Worm (Caenorhabditis elegans): Measurements from ENCODE around the gene psr-1.

DNA sequence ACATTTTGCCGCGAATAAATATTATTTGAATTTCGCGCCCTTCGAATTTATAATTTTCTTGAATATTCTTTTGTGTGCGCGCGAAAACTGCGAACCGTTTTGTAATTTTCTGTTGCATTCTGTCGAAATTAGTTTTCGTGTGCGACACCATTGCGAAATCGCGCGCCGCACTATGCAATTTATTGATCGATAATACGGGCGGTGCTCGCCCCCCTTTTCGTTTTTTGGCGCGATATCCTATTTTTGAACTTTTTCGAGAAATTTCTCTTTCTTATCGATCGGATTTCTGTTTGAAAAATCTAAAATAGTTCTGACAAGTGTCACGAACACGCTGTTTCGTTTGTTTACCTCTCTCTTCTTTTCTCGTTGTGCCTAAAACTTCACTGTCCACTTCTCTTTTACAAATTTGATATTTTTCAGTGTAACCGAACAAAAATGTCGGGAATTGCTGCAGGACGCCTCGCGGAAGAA is 2.4 kb upstream of the psr-1 start, which contains the start of gene ubc-9:
- TF ChIP-seq egl-27 (tag; optimal IDR thresholded peaks at IDR 0.05) (no peak), ztf-11 (tag; optimal IDR thresholded peaks at IDR 0.05) (no peak), ZK546.5 (tag; optimal IDR thresholded peaks at IDR 0.05) (no peak), fkh-10 (GFP tag; optimal IDR thresholded peaks at IDR 0.05) (no peak), nfya-1 (tag; optimal IDR thresholded peaks at IDR 0.05; ENCODE audit: insufficient read depth) (peak; percentile 82), skn-1 (tag; optimal IDR thresholded peaks at IDR 0.05) (peak; percentile 5), pqm-1 (tag; optimal IDR thresholded peaks at IDR 0.05) (no peak), mdl-1 (tag; optimal IDR thresholded peaks at IDR 0.05) (no peak), zag-1 (tag; optimal IDR thresholded peaks at IDR 0.05) (no peak), R02D3.7 (tag; optimal IDR thresholded peaks at IDR 0.05) (no peak), nhr-28 (tag; optimal IDR thresholded peaks at IDR 0.05) (no peak), lin-39 (tag; optimal IDR thresholded peaks at IDR 0.05) (peak; percentile 65), ceh-82 (tag; optimal IDR thresholded peaks at IDR 0.05) (no peak), ztf-4 (tag; optimal IDR thresholded peaks at IDR 0.05) (no peak)
